Fruit fly (Drosophila melanogaster): Measurements from ENCODE around the gene CG10657.

The CG10657 gene

dm6 chr3L:12529431-12530007 lies 32.5 kb upstream of the CG10657 start (continued):
- peak; percentile 4 for TF ChIP-seq Hand (GFP tag; optimal IDR thresholded peaks at IDR 0.05)
- peak; percentile 62 for TF ChIP-seq gem (tag; optimal IDR thresholded peaks at IDR 0.05)
- TF ChIP-seq CG17612 (GFP tag; IDR thresholded peaks at IDR 0.05): no peak
- no peak for TF ChIP-seq fu2 (GFP tag; optimal IDR thresholded peaks at IDR 0.05)
- peak; percentile 45 for TF ChIP-seq phol (tag; optimal IDR thresholded peaks at IDR 0.05)
- no peak for TF ChIP-seq Fer2 (tag; optimal IDR thresholded peaks at IDR 0.05)
- no peak for TF ChIP-seq CG7745 (tag; optimal IDR thresholded peaks at IDR 0.05)
- TF ChIP-seq aop (GFP tag; IDR thresholded peaks at IDR 0.05): no peak
- peak; percentile 18; the same call in 1 of the 3 replicates for TF ChIP-seq ken (GFP tag; IDR thresholded peaks at IDR 0.05)
- TF ChIP-seq CG9727 (GFP tag; optimal IDR thresholded peaks at IDR 0.05): peak; percentile 29
- TF ChIP-seq zf30C (GFP tag; optimal IDR thresholded peaks at IDR 0.05): no peak
- TF ChIP-seq lola (GFP tag; optimal IDR thresholded peaks at IDR 0.05): peak in 1 of 3 experiments; percentile 38
- TF ChIP-seq CG11093 (GFP tag; IDR thresholded peaks at IDR 0.05): no peak
- TF ChIP-seq CG6791 (GFP tag; IDR thresholded peaks at IDR 0.05; ENCODE audit: partially characterized antibody): no peak
- no peak for TF ChIP-seq CG3995 (GFP tag; optimal IDR thresholded peaks at IDR 0.05)
- TF ChIP-seq ERR (GFP tag; optimal IDR thresholded peaks at IDR 0.05): no peak
- peak; percentile 26; the same call in 1 of the 2 replicates for TF ChIP-seq Ptx1 (GFP tag; IDR thresholded peaks at IDR 0.05)
- peak; percentile 44 for TF ChIP-seq CG15601 (tag; optimal IDR thresholded peaks at IDR 0.05)
- TF ChIP-seq Aef1 (GFP tag; IDR thresholded peaks at IDR 0.05): 0 out of 3 replicates have a peak, but pooled peaks have one; percentile 34
- TF ChIP-seq CG2875 (GFP tag; optimal IDR thresholded peaks at IDR 0.05): peak; percentile 42
- no peak for TF ChIP-seq CG13894 (tag; optimal IDR thresholded peaks at IDR 0.05)
- TF ChIP-seq C15 (GFP tag; IDR thresholded peaks at IDR 0.05): no peak
- TF ChIP-seq Hsf (GFP tag; optimal IDR thresholded peaks at IDR 0.05): peak; percentile 43
- no peak for TF ChIP-seq vfl (GFP tag; optimal IDR thresholded peaks at IDR 0.05)
- no peak for TF ChIP-seq CG17568 (GFP tag; optimal IDR thresholded peaks at IDR 0.05)
- TF ChIP-seq CG3407 (GFP tag; optimal IDR thresholded peaks at IDR 0.05): peak; percentile 23
- TF ChIP-seq croc (GFP tag; conservative IDR thresholded peaks at IDR 0.05): no peak; the same call in 2 of the 3 replicates
- TF ChIP-seq Mad (GFP tag; optimal IDR thresholded peaks at IDR 0.05): peak; percentile 1
- no peak for TF ChIP-seq Sin3A (optimal IDR thresholded peaks at IDR 0.05)
- no peak for TF ChIP-seq p53 (GFP tag; optimal IDR thresholded peaks at IDR 0.05)
- no peak for TF ChIP-seq Bdp1 (GFP tag; optimal IDR thresholded peaks at IDR 0.05)
- TF ChIP-seq CG1832 (GFP tag; optimal IDR thresholded peaks at IDR 0.05): no peak
- peak; percentile 8 for TF ChIP-seq trem (tag; optimal IDR thresholded peaks at IDR 0.05)
- no peak for TF ChIP-seq Hmx (GFP tag; optimal IDR thresholded peaks at IDR 0.05)
- peak; percentile 42 for TF ChIP-seq dmrt11E (tag; optimal IDR thresholded peaks at IDR 0.05)
- TF ChIP-seq CG11085 (GFP tag; IDR thresholded peaks at IDR 0.05): no peak
- TF ChIP-seq CG31365 (tag; optimal IDR thresholded peaks at IDR 0.05): peak; percentile 23
- no peak for TF ChIP-seq CG10959 (GFP tag; IDR thresholded peaks at IDR 0.05)
- peak; percentile 21 for TF ChIP-seq CG12391 (tag; optimal IDR thresholded peaks at IDR 0.05)
- TF ChIP-seq Gug (GFP tag; IDR thresholded peaks at IDR 0.05): 0 out of 4 replicates have a peak, but pooled peaks have one; percentile 34
- TF ChIP-seq CG4617 (GFP tag; optimal IDR thresholded peaks at IDR 0.05; ENCODE audit: borderline replicate concordance): no peak
- TF ChIP-seq Ets97D (GFP tag; optimal IDR thresholded peaks at IDR 0.05): no peak
- TF ChIP-seq ATbp (GFP tag; optimal IDR thresholded peaks at IDR 0.05): peak; percentile 40
- TF ChIP-seq CG14860 (GFP tag; IDR thresholded peaks at IDR 0.05; ENCODE audit: partially characterized antibody): no peak
- TF ChIP-seq CG11247 (GFP tag; IDR thresholded peaks at IDR 0.05): 0 out of 2 replicates have a peak, but pooled peaks have one; percentile 43
- peak; percentile 3 for TF ChIP-seq CG1602 (GFP tag; optimal IDR thresholded peaks at IDR 0.05)
- no peak for TF ChIP-seq ash1 (GFP tag; optimal IDR thresholded peaks at IDR 0.05)
- peak; percentile 49 for TF ChIP-seq az2 (GFP tag; optimal IDR thresholded peaks at IDR 0.05)
- no peak for TF ChIP-seq NC2α (GFP tag; optimal IDR thresholded peaks at IDR 0.05)
- TF ChIP-seq esg (GFP tag; conservative IDR thresholded peaks at IDR 0.05): peak; percentile 46

Measured in whole organism, embryonic.